Fruit fly (Drosophila melanogaster): ENCODE measurements around the gene CG43055.

DNA sequence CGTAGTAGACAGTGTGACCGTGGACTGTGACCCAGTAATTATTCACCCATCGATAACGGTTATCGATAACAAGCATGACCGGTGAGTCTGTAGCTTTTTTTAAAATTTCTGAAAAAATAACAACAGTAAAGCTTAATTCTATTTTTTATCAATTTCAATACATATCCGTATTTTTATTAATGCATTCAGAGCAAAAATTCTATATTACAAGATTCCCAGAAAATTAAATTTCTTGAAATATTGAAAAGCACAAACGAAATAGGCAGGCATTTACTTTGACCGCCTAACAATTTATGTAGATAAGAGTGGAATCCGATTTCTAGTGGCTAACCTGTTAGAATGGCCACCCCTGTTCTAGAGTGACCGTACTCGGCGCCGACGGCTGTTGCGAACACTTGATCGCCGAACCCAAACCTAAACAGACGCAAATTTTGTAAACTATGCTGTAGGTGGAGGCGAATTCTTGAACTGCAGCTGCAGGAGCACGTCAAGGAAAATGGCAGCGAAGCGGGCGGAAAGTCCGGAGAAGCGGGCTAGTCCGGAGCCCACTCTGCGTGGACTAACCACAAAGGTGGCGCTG is 17.0 kb upstream of the CG43055 start, which contains the start of gene CG3652:
- TF ChIP-seq h (GFP tag; optimal IDR thresholded peaks at IDR 0.05) (no peak), Vsx2 (GFP tag; optimal IDR thresholded peaks at IDR 0.05; ENCODE audit: partially characterized antibody) (no peak), Hr78 (GFP tag; optimal IDR thresholded peaks at IDR 0.05) (no peak)
